Worm (Caenorhabditis elegans): ENCODE data around the gene T28C12.6.
A peak's percentile ranks its signal among the peaks of the same experiment; 100 is the strongest.

- TF ChIP-seq ama-1 (optimal IDR thresholded peaks at IDR 0.05) (no peak), nhr-28 (tag; optimal IDR thresholded peaks at IDR 0.05) (no peak), tlp-1 (tag; optimal IDR thresholded peaks at IDR 0.05) (no peak), ces-1 (GFP tag; optimal IDR thresholded peaks at IDR 0.05) (no peak), nhr-77 (tag; optimal IDR thresholded peaks at IDR 0.05) (peak; percentile 12), dpl-1 (GFP tag; optimal IDR thresholded peaks at IDR 0.05) (no peak), sptf-1 (tag; optimal IDR thresholded peaks at IDR 0.05) (no peak), lin-35 (GFP tag; optimal IDR thresholded peaks at IDR 0.05) (no peak), nhr-76 (tag; optimal IDR thresholded peaks at IDR 0.05) (no peak), F16B12.6 (tag; optimal IDR thresholded peaks at IDR 0.05) (no peak), lin-15B (tag; optimal IDR thresholded peaks at IDR 0.05) (no peak), elt-3 (tag; optimal IDR thresholded peaks at IDR 0.05) (no peak), efl-1 (optimal IDR thresholded peaks at IDR 0.05) (no peak), efl-1 (GFP tag; optimal IDR thresholded peaks at IDR 0.05 in 1 of 2) (no peak)
Measured at ce11 chrV:6357236-6357635, 21.3 kb upstream of the T28C12.6 start.

Measured in whole organism, L1 larva.